Fruit fly (Drosophila melanogaster) whole organism, pupa: ENCODE data around the gene CG13313.

Experiments used
- CG10348 ChIP-seq: fragments of 200-800 bp; sonication (Bioruptor generic); IDR thresholded peaks from 2 replicates; pipeline ENCODE4 v1.3.6; 2022; ENCODE audit warnings: missing biosample characterization, missing genetic modification characterization
- CG12605 ChIP-seq: fragments of 200-800 bp; sonication (Bioruptor generic); IDR thresholded peaks from 2 replicates; pipeline ENCODE4 v1.3.6; 2022; ENCODE audit warnings: missing biosample characterization, missing genetic modification characterization
- CG13204 ChIP-seq: fragments of 200-800 bp; sonication (Bioruptor generic); optimal IDR thresholded peaks from 2 replicates; lab custom pipeline; 2018; ENCODE audit warnings: missing biosample characterization, mild to moderate bottlenecking, missing genetic modification characterization, moderate library complexity
- CG14655 ChIP-seq: fragments of 200-800 bp; sonication (Bioruptor generic); optimal IDR thresholded peaks from 3 replicates; lab custom pipeline; 2017; ENCODE audit warnings: mild to moderate bottlenecking, missing biosample characterization, missing genetic modification reagents, missing genetic modification characterization
- CG15710 ChIP-seq: fragments of 200-800 bp; sonication (Bioruptor generic); optimal IDR thresholded peaks from 2 replicates; lab custom pipeline; 2018; ENCODE audit warnings: missing biosample characterization, mild to moderate bottlenecking, missing genetic modification characterization, moderate library complexity
- CG17806 ChIP-seq: fragments of 200-800 bp; sonication (Bioruptor generic); optimal IDR thresholded peaks from 2 replicates; lab custom pipeline; 2018; ENCODE audit warnings: missing biosample characterization, mild to moderate bottlenecking, missing genetic modification characterization, moderate library complexity
- CG32121 ChIP-seq: fragments of 200-800 bp; sonication (Bioruptor generic); IDR thresholded peaks from 2 replicates; pipeline ENCODE4 v1.3.6; 2022; ENCODE audit warnings: missing biosample characterization, missing genetic modification characterization
- CG34367 ChIP-seq: fragments of 200-800 bp; sonication (Bioruptor generic); optimal IDR thresholded peaks from 2 replicates; lab custom pipeline; 2018; ENCODE audit warnings: missing biosample characterization, mild to moderate bottlenecking, missing genetic modification characterization
- CG4496 ChIP-seq: fragments of 200-800 bp; sonication (Bioruptor generic); IDR thresholded peaks from 3 replicates; pipeline ENCODE4 v1.3.6; 2022; ENCODE audit warnings: missing biosample characterization, missing genetic modification characterization
- CG8159 ChIP-seq: fragments of 200-800 bp; sonication (Bioruptor generic); optimal IDR thresholded peaks from 3 replicates; lab custom pipeline; 2018; ENCODE audit warnings: missing biosample characterization, mild to moderate bottlenecking, missing genetic modification characterization, moderate library complexity
- CG8301 ChIP-seq: fragments of 200-800 bp; sonication (Bioruptor generic); optimal IDR thresholded peaks from 2 replicates; lab custom pipeline; 2018; ENCODE audit warnings: missing biosample characterization, mild to moderate bottlenecking, missing genetic modification characterization
- CG9948 ChIP-seq: fragments of 200-800 bp; sonication (Bioruptor generic); optimal IDR thresholded peaks from 2 replicates; lab custom pipeline; 2018; ENCODE audit warnings: missing biosample characterization, mild to moderate bottlenecking, missing genetic modification characterization, moderate library complexity
- D1 ChIP-seq: fragments of 200-800 bp; sonication (Bioruptor generic); optimal IDR thresholded peaks from 2 replicates; lab custom pipeline; 2018; ENCODE audit warnings: missing biosample characterization, mild to moderate bottlenecking, missing genetic modification characterization, moderate library complexity
- EcR ChIP-seq: fragments of 200-800 bp; sonication (Bioruptor generic); optimal IDR thresholded peaks from 3 replicates; lab custom pipeline; 2019; ENCODE audit warnings: missing biosample characterization, missing genetic modification characterization, mild to moderate bottlenecking, moderate library complexity, missing genetic modification reagents
- Ets98B ChIP-seq: fragments of 200-800 bp; sonication (Bioruptor generic); IDR thresholded peaks from 2 replicates; pipeline ENCODE4 v1.3.6; 2022; ENCODE audit warnings: missing biosample characterization, missing genetic modification characterization
- Pif1A ChIP-seq: fragments of 200-800 bp; sonication (Bioruptor generic); optimal IDR thresholded peaks from 3 replicates; lab custom pipeline; 2016; ENCODE audit warnings: missing biosample characterization, missing genetic modification characterization
- Pif1B ChIP-seq: fragments of 200-800 bp; sonication (Bioruptor generic); optimal IDR thresholded peaks from 3 replicates; lab custom pipeline; 2016; ENCODE audit warnings: missing biosample characterization, missing genetic modification characterization
- Snoo ChIP-seq: fragments of 200-800 bp; sonication (Bioruptor generic); optimal IDR thresholded peaks from 3 replicates; lab custom pipeline; 2017; ENCODE audit warnings: missing biosample characterization, mild to moderate bottlenecking, missing genetic modification characterization, inconsistent platforms
- fd96Ca ChIP-seq: fragments of 200-800 bp; sonication (Bioruptor generic); IDR thresholded peaks from 3 replicates; pipeline ENCODE4 v1.3.6; 2022; ENCODE audit warnings: missing biosample characterization, missing genetic modification characterization
- gl ChIP-seq: fragments of 200-800 bp; sonication (Bioruptor generic); optimal IDR thresholded peaks from 2 replicates; lab custom pipeline; 2018; ENCODE audit warnings: missing biosample characterization, mild to moderate bottlenecking, missing genetic modification characterization
- rn ChIP-seq: fragments of 200-800 bp; sonication (Bioruptor generic); IDR thresholded peaks from 2 replicates; pipeline ENCODE4 v1.3.6; 2022; ENCODE audit warnings: missing biosample characterization, missing genetic modification characterization

CG13313 gene

dm6 chr3L:8953962-8954647 lies 4.6 kb upstream of the CG13313 start, which contains the start of the genes CG43783 and orb2:
TSS of gene CG43783 (minus strand) at chr3L:8954272.
TSS of gene orb2 (minus strand) at chr3L:8954463.
- no peak for TF ChIP-seq fd96Ca
- no peak for TF ChIP-seq CG14655 (GFP tag; lab: Kevin White, UChicago)
- TF ChIP-seq CG10348 = no peak

- TF ChIP-seq Ets98B (GFP tag; lab: Robert Waterston, UW) = peak; percentile 90
- no peak for TF ChIP-seq D1 (tag; lab: Kevin White, UChicago)
- TF ChIP-seq CG13204 (GFP tag; lab: Kevin White, UChicago) = peak; percentile 84
- TF ChIP-seq Snoo (tag; lab: Kevin White, UChicago) = peak; percentile 96
- TF ChIP-seq CG14655 (GFP tag; lab: Kevin White, UChicago) = peak; percentile 95
- TF ChIP-seq CG32121 = peak; percentile 20; the same call in 1 of the 2 replicates
- TF ChIP-seq fd96Ca = peak; percentile 91
- TF ChIP-seq Pif1B = peak; percentile 97
- TF ChIP-seq EcR (GFP tag; lab: Kevin White, UChicago) = peak; percentile 85
- peak; percentile 92 for TF ChIP-seq CG4496 (GFP tag; lab: Robert Waterston, UW)
- TF ChIP-seq CG8159 (tag; lab: Kevin White, UChicago) = peak; percentile 94
- TF ChIP-seq CG8301 (tag; lab: Kevin White, UChicago) = peak; percentile 93
- TF ChIP-seq rn (GFP tag; lab: Robert Waterston, UW) = peak; percentile 42; the same call in 1 of the 2 replicates
- TF ChIP-seq Pif1A (GFP tag; lab: Kevin White, UChicago) = no peak
- no peak for TF ChIP-seq CG10348
- TF ChIP-seq CG9948 (tag; lab: Kevin White, UChicago) = peak; percentile 88
- peak; percentile 92 for TF ChIP-seq CG17806 (tag; lab: Kevin White, UChicago)
- peak; percentile 88 for TF ChIP-seq CG34367 (tag; lab: Kevin White, UChicago)
- peak; percentile 89 for TF ChIP-seq CG12605 (GFP tag; lab: Robert Waterston, UW)
- peak; percentile 83 for TF ChIP-seq gl
- TF ChIP-seq CG15710 (tag; lab: Kevin White, UChicago) = peak; percentile 88
These were observed 4.0 kb upstream of the CG13313 start, which contains the start of gene GNBP3 for dm6 chr3L:8954648-8955033. TSS of gene GNBP3 (plus strand) at chr3L:8955021.

DNA sequence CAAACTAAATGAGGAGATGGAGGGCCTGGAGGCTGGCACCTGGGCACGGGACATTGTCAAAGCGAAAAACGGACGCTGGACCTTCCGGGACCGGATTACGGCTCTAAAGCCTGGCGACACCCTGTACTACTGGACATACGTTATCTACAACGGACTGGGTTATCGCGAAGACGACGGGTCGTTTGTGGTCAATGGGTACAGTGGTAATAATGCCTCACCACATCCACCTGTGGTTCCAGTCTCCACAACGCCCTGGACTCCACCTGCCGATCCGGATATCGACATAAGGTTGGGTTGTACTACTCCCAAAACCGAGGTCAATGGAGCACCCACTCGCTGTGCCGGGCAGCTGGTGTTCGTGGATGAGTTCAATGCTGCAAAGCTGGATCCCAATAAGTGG lies 3.5 kb upstream of the CG13313 start:
- TF ChIP-seq fd96Ca (no peak), CG8301 (tag; lab: Kevin White, UChicago) (no peak), CG10348 (no peak), CG34367 (tag; lab: Kevin White, UChicago) (no peak), Pif1B (no peak), gl (no peak), CG4496 (GFP tag; lab: Robert Waterston, UW) (no peak), CG12605 (GFP tag; lab: Robert Waterston, UW) (no peak), EcR (GFP tag; lab: Kevin White, UChicago) (no peak)

dm6 chr3L:8956669-8957068 lies 2.0 kb upstream of the CG13313 start, which contains the start of gene mRpL12:
TSS of gene mRpL12 (plus strand) at chr3L:8956791.
- no peak for TF ChIP-seq EcR (GFP tag; lab: Kevin White, UChicago)
- TF ChIP-seq CG17806 (tag; lab: Kevin White, UChicago) = no peak
- no peak for TF ChIP-seq CG10348
- TF ChIP-seq CG4496 (GFP tag; lab: Robert Waterston, UW) = no peak
- no peak for TF ChIP-seq CG32121
- no peak for TF ChIP-seq fd96Ca

- no peak for TF ChIP-seq Pif1A (GFP tag; lab: Kevin White, UChicago)
These were observed 5.8 kb downstream of the CG13313 start, which contains the start of gene ValRS-m for dm6 chr3L:8964458-8964857. TSS of gene ValRS-m (minus strand) at chr3L:8964769.

DNA sequence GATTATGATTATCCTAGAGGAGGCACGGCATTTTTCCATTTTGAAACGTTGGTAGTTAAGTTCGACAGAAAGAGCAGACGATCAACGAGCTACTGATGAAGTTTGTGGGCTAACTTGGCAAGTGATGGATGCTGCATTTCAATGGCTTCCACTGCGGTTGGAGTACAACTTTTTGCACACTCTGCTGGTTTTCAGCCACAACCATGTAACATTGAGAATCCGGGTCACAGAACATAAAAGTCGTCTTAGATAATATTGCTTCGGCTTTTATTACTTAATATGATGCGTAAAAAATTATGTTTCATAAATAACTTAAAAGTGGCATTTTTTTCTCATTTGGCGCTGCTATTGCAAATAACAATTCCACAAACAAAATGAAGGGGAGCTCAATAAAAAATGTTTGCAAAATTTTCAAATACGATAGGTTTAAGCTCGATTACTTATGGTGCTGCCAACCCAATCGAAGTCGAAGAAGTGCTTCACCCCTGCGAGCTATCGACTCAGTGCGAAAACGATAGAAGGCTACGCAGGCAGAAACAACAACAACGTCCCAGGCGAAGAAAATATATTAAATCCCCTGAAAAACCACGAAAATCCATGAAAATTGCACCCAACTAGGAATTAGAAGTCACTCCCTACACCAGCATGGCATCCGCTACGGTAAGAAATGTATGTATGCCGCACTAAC lies 7.8 kb downstream of the CG13313 start, which contains the start of the genes CG5653 and CG5021:
Gene CG5653 (minus strand): TSS at position 51 of the 688 bp plus-strand sequence.
Gene CG5021 (plus strand): TSS at position 506 of the 688 bp plus-strand sequence.
- TF ChIP-seq Snoo (tag; lab: Kevin White, UChicago) = no peak
- TF ChIP-seq CG4496 (GFP tag; lab: Robert Waterston, UW) = no peak
- no peak for TF ChIP-seq CG13204 (GFP tag; lab: Kevin White, UChicago)
- TF ChIP-seq CG10348 = no peak
- no peak for TF ChIP-seq CG34367 (tag; lab: Kevin White, UChicago)
- no peak for TF ChIP-seq CG12605 (GFP tag; lab: Robert Waterston, UW)
- TF ChIP-seq CG8159 (tag; lab: Kevin White, UChicago) = no peak
- TF ChIP-seq gl = peak; percentile 3
- TF ChIP-seq CG17806 (tag; lab: Kevin White, UChicago) = no peak
